Worm (Caenorhabditis elegans) whole organism, mixed stage, embryonic: ENCODE measurements around the gene F46B3.15.

Experiments
- blmp-1 ChIP-seq: fragments of 150-350 bp; optimal IDR thresholded peaks from 2 replicates; lab custom pipeline; 2014; ENCODE audit warnings: missing biosample characterization, missing genetic modification characterization
- ceh-83 ChIP-seq: fragments of 200-800 bp; sonication (Bioruptor generic); optimal IDR thresholded peaks from 2 replicates; lab custom pipeline; 2018; ENCODE audit warnings: mild to moderate bottlenecking, missing genetic modification characterization, missing compliant biosample characterization
- cnd-1 ChIP-seq: fragments of 200-800 bp; sonication (Bioruptor generic); optimal IDR thresholded peaks from 2 replicates; lab custom pipeline; 2018; ENCODE audit warnings: mild to moderate bottlenecking, missing genetic modification characterization, missing compliant biosample characterization
- lin-32 ChIP-seq: fragments of 200-800 bp; sonication (Bioruptor generic); optimal IDR thresholded peaks from 2 replicates; lab custom pipeline; 2018; ENCODE audit warnings: mild to moderate bottlenecking, missing genetic modification characterization, missing compliant biosample characterization
- mls-2 ChIP-seq: sonication (generic microtip); optimal IDR thresholded peaks from 2 replicates; lab custom pipeline; 2016; ENCODE audit warnings: mild to moderate bottlenecking, missing genetic modification characterization, moderate library complexity, missing compliant biosample characterization
- nhr-12 ChIP-seq: fragments of 150-350 bp; optimal IDR thresholded peaks from 2 replicates; lab custom pipeline; 2014; ENCODE audit warnings: missing biosample characterization, missing genetic modification characterization
- nhr-237 ChIP-seq: fragments of 150-350 bp; optimal IDR thresholded peaks from 2 replicates; lab custom pipeline; 2014; ENCODE audit warnings: missing biosample characterization, missing genetic modification characterization
- nhr-76 ChIP-seq: sonication (generic microtip); optimal IDR thresholded peaks from 2 replicates; lab custom pipeline; 2017; ENCODE audit warnings: missing biosample characterization, missing genetic modification characterization
- unc-39 ChIP-seq: fragments of 150-350 bp; optimal IDR thresholded peaks from 2 replicates; lab custom pipeline; 2014; ENCODE audit warnings: missing biosample characterization, missing genetic modification characterization
- unc-62 ChIP-seq: fragments of 150-350 bp; optimal IDR thresholded peaks from 2 replicates; lab custom pipeline; 2014; ENCODE audit warnings: missing biosample characterization, missing genetic modification reagents, missing genetic modification characterization

DNA sequence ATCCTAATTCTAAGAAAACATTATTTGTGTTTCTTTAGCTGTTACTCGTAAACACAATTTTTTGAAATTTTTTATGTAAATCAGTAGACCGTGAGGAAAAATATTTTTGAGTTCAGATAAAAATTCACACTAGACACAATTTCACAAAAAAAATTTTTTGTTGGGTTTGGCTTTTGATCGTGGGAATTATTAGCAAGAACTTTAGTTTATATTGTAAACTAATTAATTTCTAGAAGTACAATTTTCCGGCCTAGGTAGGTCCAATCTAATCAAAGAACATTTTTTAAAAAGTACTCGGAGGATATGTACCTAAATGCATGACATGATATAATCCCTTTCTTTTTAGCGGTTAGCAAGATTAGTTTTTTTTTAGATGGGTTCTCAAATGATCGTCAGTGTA lies 46.7 kb upstream of the F46B3.15 start:
- TF ChIP-seq nhr-237 (tag; lab: Kevin White, UChicago) (no peak), ceh-83 (GFP tag; lab: Kevin White, UChicago) (no peak), blmp-1 (no peak), unc-39 (tag; lab: Kevin White, UChicago) (no peak), mls-2 (tag; lab: Kevin White, UChicago) (no peak), nhr-12 (tag; lab: Kevin White, UChicago) (no peak), unc-62 (no peak), lin-32 (GFP tag; lab: Kevin White, UChicago) (no peak), cnd-1 (tag; lab: Kevin White, UChicago) (no peak), nhr-76 (tag; lab: Kevin White, UChicago) (no peak)
